Fruit fly (Drosophila melanogaster) whole organism, embryonic: ENCODE results near the gene CG32248.

Experiments
- CG11085 ChIP-seq: fragments of 200-800 bp; sonication (Bioruptor generic); IDR thresholded peaks from 2 replicates; pipeline ENCODE4 v1.3.6; 2022; ENCODE audit warnings: missing biosample characterization, missing genetic modification characterization
- CG11560 ChIP-seq: fragments of 200-800 bp; sonication (Bioruptor generic); IDR thresholded peaks from 3 replicates; pipeline ENCODE4 v1.3.6; 2022; ENCODE audit warnings: missing biosample characterization, missing genetic modification characterization
- CG13296 ChIP-seq: fragments of 200-800 bp; sonication (Bioruptor generic); optimal IDR thresholded peaks from 3 replicates; lab custom pipeline; 2018; ENCODE audit warnings: missing biosample characterization, mild to moderate bottlenecking, missing genetic modification characterization
- CG14050 ChIP-seq: fragments of 200-800 bp; sonication (Bioruptor generic); IDR thresholded peaks from 3 replicates; pipeline ENCODE4 v1.3.6; 2022; ENCODE audit warnings: missing biosample characterization, missing genetic modification characterization
- CG14710 ChIP-seq: fragments of 200-800 bp; sonication (Bioruptor generic); optimal IDR thresholded peaks from 3 replicates; lab custom pipeline; 2019; ENCODE audit warnings: missing biosample characterization, mild to moderate bottlenecking, missing genetic modification characterization, moderate library complexity
- CG15269 ChIP-seq: fragments of 200-800 bp; sonication (Bioruptor generic); optimal IDR thresholded peaks from 2 replicates; lab custom pipeline; 2018; ENCODE audit warnings: missing biosample characterization, mild to moderate bottlenecking, missing genetic modification characterization, moderate library complexity
- CG15514 ChIP-seq: fragments of 200-800 bp; sonication (Bioruptor generic); optimal IDR thresholded peaks from 3 replicates; lab custom pipeline; 2017; ENCODE audit warnings: missing biosample characterization, missing genetic modification characterization, mild to moderate bottlenecking, moderate library complexity, missing genetic modification reagents
- CG17361 ChIP-seq: fragments of 200-800 bp; sonication (Bioruptor generic); IDR thresholded peaks from 3 replicates; pipeline ENCODE4 v1.3.6; 2022; ENCODE audit warnings: missing biosample characterization, missing genetic modification characterization
- CG2120 ChIP-seq: fragments of 200-800 bp; sonication (Bioruptor generic); optimal IDR thresholded peaks from 3 replicates; lab custom pipeline; 2016; ENCODE audit warnings: missing biosample characterization, missing genetic modification characterization
- CG2678 ChIP-seq: fragments of 200-800 bp; sonication (Bioruptor generic); optimal IDR thresholded peaks from 3 replicates; lab custom pipeline; 2019; ENCODE audit warnings: missing biosample characterization, mild to moderate bottlenecking, missing genetic modification characterization, moderate library complexity
- CG2712 ChIP-seq: fragments of 200-800 bp; optimal IDR thresholded peaks from 3 replicates; lab custom pipeline; 2019; ENCODE audit warnings: missing biosample characterization, mild to moderate bottlenecking, missing genetic modification characterization, moderate library complexity
- CG2889 ChIP-seq: fragments of 200-800 bp; sonication (Bioruptor generic); IDR thresholded peaks from 3 replicates; pipeline ENCODE4 v1.3.6; 2022; ENCODE audit warnings: missing biosample characterization, missing genetic modification characterization
- CG30431 ChIP-seq: fragments of 200-800 bp; sonication (Bioruptor generic); optimal IDR thresholded peaks from 2 replicates; lab custom pipeline; 2017; ENCODE audit warnings: missing biosample characterization, missing genetic modification characterization
- CG31224 ChIP-seq: fragments of 200-800 bp; sonication (Bioruptor generic); IDR thresholded peaks from 2 replicates; pipeline ENCODE4 v1.3.6; 2022; ENCODE audit warnings: missing biosample characterization, missing genetic modification characterization
- CG4328 ChIP-seq: fragments of 200-800 bp; sonication (Bioruptor generic); optimal IDR thresholded peaks from 3 replicates; lab custom pipeline; 2017; ENCODE audit warnings: missing biosample characterization, missing genetic modification reagents, missing genetic modification characterization
- CG7357 ChIP-seq: fragments of 200-800 bp; sonication (Bioruptor generic); IDR thresholded peaks from 3 replicates; pipeline ENCODE4 v1.3.6; 2022; ENCODE audit warnings: missing biosample characterization, missing genetic modification characterization
- CG7372 ChIP-seq: fragments of 200-800 bp; sonication (Bioruptor generic); IDR thresholded peaks from 2 replicates; pipeline ENCODE4 v1.3.6; 2022; ENCODE audit warnings: missing biosample characterization, missing genetic modification characterization
- CG7556 ChIP-seq: fragments of 200-800 bp; sonication (Bioruptor generic); optimal IDR thresholded peaks from 2 replicates; lab custom pipeline; 2017; ENCODE audit warnings: missing biosample characterization, mild to moderate bottlenecking, missing genetic modification characterization
- CG7745 ChIP-seq: fragments of 200-800 bp; sonication (Bioruptor generic); optimal IDR thresholded peaks from 2 replicates; lab custom pipeline; 2018; ENCODE audit warnings: missing biosample characterization, mild to moderate bottlenecking, missing genetic modification characterization, moderate library complexity
- CG7928 ChIP-seq: fragments of 200-800 bp; sonication (Bioruptor generic); optimal IDR thresholded peaks from 2 replicates; lab custom pipeline; 2017; ENCODE audit warnings: missing biosample characterization, mild to moderate bottlenecking, missing genetic modification characterization
- CG8281 ChIP-seq: fragments of 200-800 bp; sonication (Bioruptor generic); optimal IDR thresholded peaks from 2 replicates; lab custom pipeline; 2018; ENCODE audit warnings: missing biosample characterization, mild to moderate bottlenecking, missing genetic modification characterization, moderate library complexity
- CG8388 ChIP-seq: fragments of 200-800 bp; sonication (Bioruptor generic); optimal IDR thresholded peaks from 2 replicates; lab custom pipeline; 2019; ENCODE audit warnings: missing biosample characterization, mild to moderate bottlenecking, missing genetic modification characterization, moderate library complexity
- CoRest ChIP-seq: fragments of 200-800 bp; sonication (Bioruptor generic); optimal IDR thresholded peaks from 3 replicates; lab custom pipeline; 2018; ENCODE audit warnings: missing biosample characterization, mild to moderate bottlenecking, missing genetic modification characterization, moderate library complexity
- D ChIP-seq, 2 experiments: fragments of 200-800 bp in 1 of 2; fragments of >200 bp in 1 of 2; sonication (Bioruptor generic) in 1 of 2; optimal IDR thresholded peaks; 2 replicates in 1 of 2; 3 replicates in 1 of 2; lab custom pipeline; 2017; ENCODE audit warnings: mild to moderate bottlenecking in 1 of 2, missing biosample characterization in 1 of 2, missing genetic modification characterization in 1 of 2, missing genetic modification reagents in 1 of 2
- Dbx ChIP-seq: fragments of 200-800 bp; sonication (Bioruptor generic); IDR thresholded peaks from 3 replicates; pipeline ENCODE4 v1.3.6; 2022; ENCODE audit warnings: missing biosample characterization, missing genetic modification characterization
- Drgx ChIP-seq: fragments of 200-800 bp; sonication (Bioruptor generic); IDR thresholded peaks from 2 replicates; pipeline ENCODE4 v1.3.6; 2022; ENCODE audit warnings: missing biosample characterization, missing genetic modification characterization
- Ets65A ChIP-seq: fragments of 200-800 bp; sonication (Bioruptor generic); peaks from one replicate; lab custom pipeline; 2016; ENCODE audit warnings: missing biosample characterization, missing genetic modification characterization
- Fer3 ChIP-seq: fragments of 200-800 bp; sonication (Bioruptor generic); optimal IDR thresholded peaks from 2 replicates; lab custom pipeline; 2018; ENCODE audit warnings: missing biosample characterization, mild to moderate bottlenecking, missing genetic modification characterization, moderate library complexity
- HLHmδ ChIP-seq: fragments of 200-800 bp; sonication (Bioruptor generic); optimal IDR thresholded peaks from 2 replicates; lab custom pipeline; 2018; ENCODE audit warnings: missing biosample characterization, mild to moderate bottlenecking, missing genetic modification characterization, moderate library complexity
- Lim3 ChIP-seq: fragments of 200-800 bp; sonication (Bioruptor generic); IDR thresholded peaks from 2 replicates; pipeline ENCODE4 v1.3.6; 2022; ENCODE audit warnings: missing biosample characterization, missing genetic modification characterization
- MBD-R2 ChIP-seq: fragments of 200-800 bp; sonication (Bioruptor generic); IDR thresholded peaks from 2 replicates; pipeline ENCODE4 v1.3.6; 2022; ENCODE audit warnings: missing biosample characterization, missing genetic modification characterization
- Med ChIP-seq: fragments of 200-800 bp; sonication (Bioruptor generic); peaks from one replicate; lab custom pipeline; 2016; ENCODE audit warnings: missing biosample characterization, missing genetic modification characterization, mild to moderate bottlenecking, inconsistent platforms, moderate library complexity
- Opbp ChIP-seq: fragments of 200-800 bp; sonication (Bioruptor generic); IDR thresholded peaks from 3 replicates; pipeline ENCODE4 v1.3.6; 2022; ENCODE audit warnings: missing biosample characterization, missing genetic modification characterization; ENCODE audit not compliant: partially characterized antibody
- abd-A ChIP-seq: fragments of 200-800 bp; sonication (Bioruptor generic); optimal IDR thresholded peaks from 3 replicates; lab custom pipeline; 2019; ENCODE audit warnings: missing biosample characterization, mild to moderate bottlenecking, missing genetic modification characterization, moderate library complexity
- bab2 ChIP-seq: fragments of 200-800 bp; sonication (Bioruptor generic); optimal IDR thresholded peaks from 2 replicates; lab custom pipeline; 2016; ENCODE audit warnings: missing biosample characterization, missing genetic modification characterization
- corto ChIP-seq: fragments of 200-800 bp; sonication (Bioruptor generic); optimal IDR thresholded peaks from 2 replicates; lab custom pipeline; 2016; ENCODE audit warnings: missing biosample characterization, mild to moderate bottlenecking, missing genetic modification characterization, moderate library complexity
- cwo ChIP-seq: fragments of 200-800 bp; sonication (Bioruptor generic); optimal IDR thresholded peaks from 3 replicates; lab custom pipeline; 2017; ENCODE audit warnings: missing biosample characterization, missing genetic modification characterization, mild to moderate bottlenecking, moderate library complexity, missing genetic modification reagents
- dimm ChIP-seq: fragments of 200-800 bp; sonication (Bioruptor generic); IDR thresholded peaks from 2 replicates; pipeline ENCODE4 v1.3.6; 2022; ENCODE audit warnings: missing biosample characterization, missing genetic modification characterization
- dpn ChIP-seq, 2 experiments: fragments of 200-800 bp; sonication (Bioruptor generic); optimal IDR thresholded peaks; 3 replicates each; lab custom pipeline; 2016; ENCODE audit warnings: missing biosample characterization in 2 of 2, missing genetic modification characterization in 2 of 2
- dysf ChIP-seq: fragments of 200-800 bp; sonication (Bioruptor generic); IDR thresholded peaks from 3 replicates; pipeline ENCODE4 v1.3.6; 2022; ENCODE audit warnings: missing biosample characterization, missing genetic modification characterization
- gem ChIP-seq: fragments of 200-800 bp; sonication (Bioruptor generic); optimal IDR thresholded peaks from 2 replicates; lab custom pipeline; 2019; ENCODE audit warnings: missing biosample characterization, mild to moderate bottlenecking, missing genetic modification characterization, moderate library complexity
- kah ChIP-seq: fragments of 200-800 bp; sonication (Bioruptor generic); optimal IDR thresholded peaks from 2 replicates; lab custom pipeline; 2018; ENCODE audit warnings: missing biosample characterization, mild to moderate bottlenecking, missing genetic modification characterization
- lilli ChIP-seq: fragments of 200-800 bp; sonication (Bioruptor generic); optimal IDR thresholded peaks from 3 replicates; lab custom pipeline; 2016; ENCODE audit warnings: missing biosample characterization, missing genetic modification characterization
- nmo ChIP-seq: fragments of 200-800 bp; sonication (Bioruptor generic); optimal IDR thresholded peaks from 2 replicates; lab custom pipeline; 2018; ENCODE audit warnings: missing biosample characterization, mild to moderate bottlenecking, missing genetic modification characterization, moderate library complexity
- pzg ChIP-seq: fragments of 200-800 bp; sonication (Bioruptor generic); optimal IDR thresholded peaks from 3 replicates; lab custom pipeline; 2018; ENCODE audit warnings: missing biosample characterization, mild to moderate bottlenecking, missing genetic modification characterization, moderate library complexity
- ranshi ChIP-seq: fragments of 200-800 bp; sonication (Bioruptor generic); IDR thresholded peaks from 2 replicates; pipeline ENCODE4 v1.3.6; 2022; ENCODE audit warnings: missing biosample characterization, missing genetic modification characterization
- scrt ChIP-seq: fragments of 200-800 bp; sonication (Bioruptor generic); optimal IDR thresholded peaks from 2 replicates; lab custom pipeline; 2018; ENCODE audit warnings: missing biosample characterization, mild to moderate bottlenecking, missing genetic modification characterization, moderate library complexity
- stc ChIP-seq: fragments of 200-800 bp; sonication (Bioruptor generic); IDR thresholded peaks from 2 replicates; pipeline ENCODE4 v1.3.6; 2022; ENCODE audit warnings: missing biosample characterization, missing genetic modification characterization
- zen2 ChIP-seq: fragments of 200-800 bp; sonication (Bioruptor generic); IDR thresholded peaks from 3 replicates; pipeline ENCODE4 v1.3.6; 2022; ENCODE audit warnings: missing biosample characterization, missing genetic modification characterization; ENCODE audit not compliant: partially characterized antibody
- zfh2 ChIP-seq: fragments of 200-800 bp; sonication (Bioruptor generic); optimal IDR thresholded peaks from 2 replicates; lab custom pipeline; 2016; ENCODE audit warnings: missing biosample characterization, missing genetic modification characterization

The CG32248 gene

DNA sequence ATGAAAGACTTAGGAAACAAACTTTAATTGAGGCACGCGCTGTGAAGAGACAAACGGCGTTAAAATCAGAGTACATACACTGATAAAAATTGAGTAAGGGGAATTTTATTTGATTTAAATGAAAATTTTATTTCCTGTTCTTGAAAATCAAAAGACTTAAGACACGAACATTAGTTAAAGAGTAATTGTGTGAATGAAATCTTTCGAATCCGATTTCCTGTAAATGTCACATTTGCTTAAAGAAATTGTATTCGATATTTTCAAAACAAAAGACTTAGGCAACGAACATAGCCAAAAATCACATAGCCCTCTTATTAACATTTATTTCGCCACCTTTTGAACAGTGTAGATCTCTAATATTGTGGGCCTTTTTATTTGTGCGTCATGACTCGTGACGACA, 25.7 kb upstream of the CG32248 start (continued):
- TF ChIP-seq stc (GFP tag; lab: Robert Waterston, UW) = no peak
- no peak for TF ChIP-seq CG30431 (GFP tag; lab: Kevin White, UChicago)
- peak; percentile 66 for TF ChIP-seq dysf (GFP tag; lab: Robert Waterston, UW)
- TF ChIP-seq CG7745 (tag; lab: Kevin White, UChicago) = no peak
- TF ChIP-seq Lim3 (GFP tag; lab: Robert Waterston, UW) = no peak
- peak; percentile 38 for TF ChIP-seq scrt
- TF ChIP-seq Fer3 (tag; lab: Kevin White, UChicago) = peak; percentile 22
- no peak for TF ChIP-seq nmo (GFP tag; lab: Kevin White, UChicago)
- TF ChIP-seq CG2712 (tag; lab: Kevin White, UChicago) = peak; percentile 4
- TF ChIP-seq cwo (GFP tag; lab: Kevin White, UChicago) = peak; percentile 48
- 0 out of 3 replicates have a peak, but pooled peaks have one; percentile 28 for TF ChIP-seq CG17361 (GFP tag; lab: Robert Waterston, UW)
- no peak for TF ChIP-seq dimm (GFP tag; lab: Robert Waterston, UW)
- TF ChIP-seq gem (tag; lab: Kevin White, UChicago) = peak; percentile 41
- TF ChIP-seq CG15514 (GFP tag; lab: Kevin White, UChicago) = no peak
- no peak for TF ChIP-seq CG4328 (GFP tag; lab: Kevin White, UChicago)
- TF ChIP-seq dpn (GFP tag; optimal IDR thresholded peaks at IDR 0.05; lab: Kevin White, UChicago) = peak in 1 of 2 experiments; percentile 45
- TF ChIP-seq CG8388 (GFP tag; lab: Kevin White, UChicago) = no peak
- TF ChIP-seq HLHmδ (GFP tag; lab: Kevin White, UChicago) = no peak
- TF ChIP-seq CG8281 (tag; lab: Kevin White, UChicago) = no peak
- no peak for TF ChIP-seq abd-A
- TF ChIP-seq MBD-R2 (GFP tag; lab: Robert Waterston, UW) = peak; percentile 33; the same call in 1 of the 2 replicates
- peak; percentile 46 for TF ChIP-seq CG2678 (tag; lab: Kevin White, UChicago)
- no peak for TF ChIP-seq CG11560 (tag; lab: Robert Waterston, UW)
- TF ChIP-seq kah (GFP tag; lab: Kevin White, UChicago) = no peak
- peak; percentile 37; the same call in 1 of the 2 replicates for TF ChIP-seq CG31224
- TF ChIP-seq CG14050 (GFP tag; lab: Robert Waterston, UW) = no peak
- TF ChIP-seq zfh2 (GFP tag; lab: Kevin White, UChicago) = peak; percentile 40
- TF ChIP-seq CG7556 (GFP tag; lab: Kevin White, UChicago) = peak; percentile 14
- TF ChIP-seq CG11085 (GFP tag; lab: Robert Waterston, UW) = peak; percentile 35; the same call in 1 of the 2 replicates
- peak; percentile 11 for TF ChIP-seq CG2120 (GFP tag; lab: Kevin White, UChicago)
- peak; percentile 3 for TF ChIP-seq CG15269 (tag; lab: Kevin White, UChicago)
- no peak for TF ChIP-seq corto (GFP tag; lab: Kevin White, UChicago)
- peak; percentile 77; the same call in 2 of the 3 replicates for TF ChIP-seq Dbx (GFP tag; lab: Robert Waterston, UW)
- TF ChIP-seq CG13296 (GFP tag; lab: Kevin White, UChicago) = peak; percentile 15
- TF ChIP-seq CG2889 = no peak
- no peak for TF ChIP-seq ranshi (GFP tag; lab: Robert Waterston, UW)
- peak; percentile 10 for TF ChIP-seq Ets65A
- no peak for TF ChIP-seq zen2 (GFP tag; lab: Robert Waterston, UW)
- TF ChIP-seq lilli = peak; percentile 21
- TF ChIP-seq Opbp (GFP tag; lab: Robert Waterston, UW) = no peak
- TF ChIP-seq pzg = no peak
- no peak for TF ChIP-seq D (optimal IDR thresholded peaks at IDR 0.05; lab: Kevin White, UChicago)
- TF ChIP-seq D (GFP tag; optimal IDR thresholded peaks at IDR 0.05; lab: Kevin White, UChicago) = no peak
- TF ChIP-seq CG7372 (GFP tag; lab: Robert Waterston, UW) = peak; percentile 46; the same call in 1 of the 2 replicates
- peak; percentile 23 for TF ChIP-seq Med
- TF ChIP-seq CG7357 (GFP tag; lab: Robert Waterston, UW) = no peak
- TF ChIP-seq CG7928 (GFP tag; lab: Kevin White, UChicago) = no peak
- peak; percentile 5 for TF ChIP-seq CoRest
- TF ChIP-seq CG14710 (tag; lab: Kevin White, UChicago) = no peak
- TF ChIP-seq bab2 (GFP tag; lab: Kevin White, UChicago) = peak; percentile 4
- TF ChIP-seq Drgx (GFP tag; lab: Robert Waterston, UW) = no peak
